Fruit fly (Drosophila melanogaster): Measurements from ENCODE around the gene CG14693.

The CG14693 gene

DNA sequence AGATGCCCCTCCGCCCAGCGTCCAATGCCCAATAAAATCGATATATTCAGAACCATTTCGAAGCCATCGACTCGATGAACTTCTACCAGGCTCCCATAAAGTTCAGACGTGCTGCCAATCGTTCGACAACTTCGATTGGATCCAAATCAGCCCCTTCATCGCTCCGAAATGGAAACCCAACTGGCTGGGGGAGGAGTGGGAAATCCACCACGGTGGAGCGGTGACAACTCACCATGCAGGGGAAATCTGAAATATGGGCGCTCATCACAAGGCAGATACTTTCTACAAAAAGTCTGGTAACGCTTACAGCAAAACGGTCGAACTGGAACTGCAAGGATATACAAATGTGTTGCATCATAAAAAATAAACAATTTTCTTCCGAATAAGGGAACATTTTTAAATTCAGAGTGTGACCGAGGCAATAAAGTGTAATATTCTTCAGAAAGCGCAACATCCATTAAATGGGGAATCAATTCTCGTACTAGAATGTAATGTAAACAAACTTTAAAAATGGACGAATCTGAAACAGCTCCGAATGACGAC lies 37.5 kb upstream of the CG14693 start, which contains the start of gene CG4565 (continued):
- TF ChIP-seq CG14441 (GFP tag; IDR thresholded peaks at IDR 0.05) = no peak
- TF ChIP-seq Hr78 (GFP tag; optimal IDR thresholded peaks at IDR 0.05) = no peak
- no peak for TF ChIP-seq CG6175 (GFP tag; IDR thresholded peaks at IDR 0.05)
- no peak for TF ChIP-seq CG13424 (tag; optimal IDR thresholded peaks at IDR 0.05)
- TF ChIP-seq Max (GFP tag; optimal IDR thresholded peaks at IDR 0.05) = no peak
- no peak for TF ChIP-seq wor (GFP tag; IDR thresholded peaks at IDR 0.05)
- no peak for TF ChIP-seq CG2889 (GFP tag; IDR thresholded peaks at IDR 0.05)
- TF ChIP-seq grau (tag; optimal IDR thresholded peaks at IDR 0.05) = no peak
- no peak for TF ChIP-seq CG18599 (GFP tag; optimal IDR thresholded peaks at IDR 0.05)
- TF ChIP-seq CG4820 (GFP tag; optimal IDR thresholded peaks at IDR 0.05) = no peak
- no peak for TF ChIP-seq CG7372 (GFP tag; IDR thresholded peaks at IDR 0.05)
- no peak for TF ChIP-seq CG3065 (GFP tag; optimal IDR thresholded peaks at IDR 0.05)
- TF ChIP-seq Hand (GFP tag; optimal IDR thresholded peaks at IDR 0.05) = no peak
- no peak for TF ChIP-seq HLHmδ (GFP tag; optimal IDR thresholded peaks at IDR 0.05)
- TF ChIP-seq CG4707 (GFP tag; optimal IDR thresholded peaks at IDR 0.05) = no peak
- no peak for TF ChIP-seq NC2α (GFP tag; optimal IDR thresholded peaks at IDR 0.05)
- no peak for TF ChIP-seq sd (tag; optimal IDR thresholded peaks at IDR 0.05)
- TF ChIP-seq ac (GFP tag; optimal IDR thresholded peaks at IDR 0.05) = no peak
- no peak for TF ChIP-seq unpg (GFP tag; optimal IDR thresholded peaks at IDR 0.05)
- no peak for TF ChIP-seq pan (optimal IDR thresholded peaks at IDR 0.05)
- TF ChIP-seq pan (GFP tag; optimal IDR thresholded peaks at IDR 0.05 in 1 of 2, IDR thresholded peaks at IDR 0.05 in 1 of 2) = no peak
- TF ChIP-seq NfI (GFP tag; optimal IDR thresholded peaks at IDR 0.05) = no peak
- peak; percentile 27 for TF ChIP-seq CG13296 (GFP tag; optimal IDR thresholded peaks at IDR 0.05)
- TF ChIP-seq fd3F (GFP tag; optimal IDR thresholded peaks at IDR 0.05) = no peak
- no peak for TF ChIP-seq CG11504 (tag; optimal IDR thresholded peaks at IDR 0.05)
- peak; percentile 1 for TF ChIP-seq CrebB (tag; optimal IDR thresholded peaks at IDR 0.05)
- peak; percentile 26 for TF ChIP-seq CG14710 (tag; optimal IDR thresholded peaks at IDR 0.05)
- TF ChIP-seq CG7357 (GFP tag; IDR thresholded peaks at IDR 0.05) = no peak
- no peak for TF ChIP-seq CG11695 (GFP tag; IDR thresholded peaks at IDR 0.05)
- TF ChIP-seq CG14860 (GFP tag; IDR thresholded peaks at IDR 0.05; ENCODE audit: partially characterized antibody) = peak; percentile 47; the same call in 1 of the 3 replicates
- TF ChIP-seq zen (tag; optimal IDR thresholded peaks at IDR 0.05) = no peak
- TF ChIP-seq NFAT (GFP tag; IDR thresholded peaks at IDR 0.05) = no peak
- peak; percentile 11; the same call in 1 of the 3 replicates for TF ChIP-seq CG16813 (GFP tag; IDR thresholded peaks at IDR 0.05; ENCODE audit: partially characterized antibody)
- peak; percentile 87 for TF ChIP-seq Nf-YC (tag; optimal IDR thresholded peaks at IDR 0.05)
- no peak for TF ChIP-seq mam (GFP tag; optimal IDR thresholded peaks at IDR 0.05)
- TF ChIP-seq CG11723 (GFP tag; optimal IDR thresholded peaks at IDR 0.05) = no peak
- TF ChIP-seq CG14965 (GFP tag; optimal IDR thresholded peaks at IDR 0.05; ENCODE audit: borderline replicate concordance) = no peak
- TF ChIP-seq Blimp-1 (GFP tag; optimal IDR thresholded peaks at IDR 0.05) = no peak
- no peak for TF ChIP-seq CG11456 (GFP tag; IDR thresholded peaks at IDR 0.05)
- no peak for TF ChIP-seq CG1529 (GFP tag; optimal IDR thresholded peaks at IDR 0.05)
- TF ChIP-seq Aef1 (GFP tag; IDR thresholded peaks at IDR 0.05) = no peak
- TF ChIP-seq CG10147 (GFP tag; optimal IDR thresholded peaks at IDR 0.05) = no peak
- TF ChIP-seq gcm (GFP tag; optimal IDR thresholded peaks at IDR 0.05) = peak; percentile 17
- TF ChIP-seq Poxn (GFP tag; IDR thresholded peaks at IDR 0.05) = no peak
- TF ChIP-seq Bdp1 (GFP tag; optimal IDR thresholded peaks at IDR 0.05) = no peak
- TF ChIP-seq Hmr (GFP tag; optimal IDR thresholded peaks at IDR 0.05) = peak; percentile 31
- TF ChIP-seq CG3847 (GFP tag; IDR thresholded peaks at IDR 0.05) = no peak
- no peak for TF ChIP-seq abd-A (tag; optimal IDR thresholded peaks at IDR 0.05)
- TF ChIP-seq HLH4C (GFP tag; IDR thresholded peaks at IDR 0.05; ENCODE audit: partially characterized antibody) = peak; percentile 35; the same call in 1 of the 3 replicates
- no peak for TF ChIP-seq trh (GFP tag; optimal IDR thresholded peaks at IDR 0.05)
